Worm (Caenorhabditis elegans) whole organism, L4/young adult: ENCODE results near the gene csn-6.
A peak's percentile ranks its signal among the peaks of the same experiment; 100 is the strongest.

Experiments used
- W03F9.2 ChIP-seq: fragments of 150-350 bp; optimal IDR thresholded peaks from 2 replicates; lab custom pipeline; 2014; ENCODE audit warnings: missing biosample characterization, missing genetic modification characterization
- dao-5 ChIP-seq: sonication (generic microtip); optimal IDR thresholded peaks from 2 replicates; lab custom pipeline; 2016; ENCODE audit warnings: missing genotype, missing genetic modification characterization, moderate library complexity, missing compliant biosample characterization
- him-1 ChIP-seq: sonication (generic microtip); optimal IDR thresholded peaks from 2 replicates; lab custom pipeline; 2016; ENCODE audit warnings: missing genotype, missing genetic modification reagents, missing genetic modification characterization, missing compliant biosample characterization

The csn-6 gene

ce11 chrIV:13303442-13303841 lies 2.8 kb downstream of the csn-6 start, which contains the start of gene Y67H2A.7:
TSS of gene Y67H2A.7 (plus strand) at chrIV:13303742.
- no peak for TF ChIP-seq him-1
- TF ChIP-seq W03F9.2 (tag; lab: Kevin White, UChicago) = no peak
- TF ChIP-seq dao-5 (tag; lab: Kevin White, UChicago) = no peak

- TF ChIP-seq W03F9.2 (tag; lab: Kevin White, UChicago) (no peak), him-1 (no peak), dao-5 (tag; lab: Kevin White, UChicago) (no peak)
Observed at ce11 chrIV:13304786-13305185, 4.2 kb downstream of the csn-6 start.

ce11 chrIV:13309636-13310035 lies 9.0 kb downstream of the csn-6 start:
- no peak for TF ChIP-seq W03F9.2 (tag; lab: Kevin White, UChicago)
- TF ChIP-seq dao-5 (tag; lab: Kevin White, UChicago) = no peak
- TF ChIP-seq him-1 = no peak

ce11 chrIV:13311331-13312034 lies 10.9 kb downstream of the csn-6 start:
- no peak for TF ChIP-seq him-1

- TF ChIP-seq him-1 = no peak
- no peak for TF ChIP-seq W03F9.2 (tag; lab: Kevin White, UChicago)
- TF ChIP-seq dao-5 (tag; lab: Kevin White, UChicago) = no peak
Observed at ce11 chrIV:13313156-13313555, 12.5 kb downstream of the csn-6 start.

ce11 chrIV:13314181-13314580 lies 13.6 kb downstream of the csn-6 start:
- TF ChIP-seq W03F9.2 (tag; lab: Kevin White, UChicago) = peak; percentile 4
- TF ChIP-seq him-1 = no peak
- no peak for TF ChIP-seq dao-5 (tag; lab: Kevin White, UChicago)

ce11 chrIV:13315344-13315743 lies 14.7 kb downstream of the csn-6 start, which contains the start of gene fat-1:
TSS of gene fat-1 (plus strand) at chrIV:13315644.
- no peak for TF ChIP-seq W03F9.2 (tag; lab: Kevin White, UChicago)
- TF ChIP-seq him-1 = no peak
- TF ChIP-seq dao-5 (tag; lab: Kevin White, UChicago) = no peak

- TF ChIP-seq him-1 (no peak), W03F9.2 (tag; lab: Kevin White, UChicago) (no peak), dao-5 (tag; lab: Kevin White, UChicago) (no peak)
Observed at ce11 chrIV:13318773-13319172, 18.1 kb downstream of the csn-6 start.

ce11 chrIV:13319886-13320650 lies 19.4 kb downstream of the csn-6 start:
- TF ChIP-seq him-1 = no peak
- TF ChIP-seq W03F9.2 (tag; lab: Kevin White, UChicago) = no peak
- TF ChIP-seq dao-5 (tag; lab: Kevin White, UChicago) = no peak

ce11 chrIV:13322429-13322828 lies 21.8 kb downstream of the csn-6 start:
- TF ChIP-seq W03F9.2 (tag; lab: Kevin White, UChicago) = peak; percentile 19
- TF ChIP-seq dao-5 (tag; lab: Kevin White, UChicago) = no peak

- TF ChIP-seq W03F9.2 (tag; lab: Kevin White, UChicago) (no peak), dao-5 (tag; lab: Kevin White, UChicago) (no peak), him-1 (no peak)
Observed at ce11 chrIV:13323823-13324359, 23.3 kb downstream of the csn-6 start, which contains the start of gene fat-2. TSS of gene fat-2 (plus strand) at chrIV:13323873.

ce11 chrIV:13327064-13327463 lies 26.4 kb downstream of the csn-6 start:
- no peak for TF ChIP-seq dao-5 (tag; lab: Kevin White, UChicago)
- no peak for TF ChIP-seq him-1
- no peak for TF ChIP-seq W03F9.2 (tag; lab: Kevin White, UChicago)

- TF ChIP-seq dao-5 (tag; lab: Kevin White, UChicago) = no peak
- no peak for TF ChIP-seq him-1
- no peak for TF ChIP-seq W03F9.2 (tag; lab: Kevin White, UChicago)
Observed at ce11 chrIV:13328059-13328458, 27.4 kb downstream of the csn-6 start, which contains the start of gene far-6. TSS of gene far-6 (plus strand) at chrIV:13328359.

- TF ChIP-seq him-1 = no peak
- TF ChIP-seq dao-5 (tag; lab: Kevin White, UChicago) = no peak
- no peak for TF ChIP-seq W03F9.2 (tag; lab: Kevin White, UChicago)
Observed at ce11 chrIV:13330547-13330946, 29.9 kb downstream of the csn-6 start.
